Fruit fly (Drosophila melanogaster) whole organism, prepupa: ENCODE results near the gene CG31740.

Source experiments
- CG16779 ChIP-seq: fragments of 200-800 bp; sonication (Bioruptor generic); optimal IDR thresholded peaks from 3 replicates; lab custom pipeline; 2017; ENCODE audit warnings: missing biosample characterization, mild to moderate bottlenecking, missing genetic modification characterization
- Ets21C ChIP-seq: fragments of 200-800 bp; sonication (Bioruptor generic); optimal IDR thresholded peaks from 3 replicates; lab custom pipeline; 2016; ENCODE audit warnings: missing biosample characterization, missing genetic modification characterization
- Lpt ChIP-seq: fragments of 200-800 bp; sonication (Bioruptor generic); optimal IDR thresholded peaks from 3 replicates; lab custom pipeline; 2016; ENCODE audit warnings: missing biosample characterization, missing genetic modification characterization
- OdsH ChIP-seq: fragments of 200-800 bp; sonication (Bioruptor generic); optimal IDR thresholded peaks from 3 replicates; lab custom pipeline; 2016; ENCODE audit warnings: missing biosample characterization, missing genetic modification characterization
- acj6 ChIP-seq: fragments of 200-800 bp; sonication (Bioruptor generic); optimal IDR thresholded peaks from 3 replicates; lab custom pipeline; 2016; ENCODE audit warnings: missing biosample characterization, missing genetic modification characterization
- salr ChIP-seq, 2 experiments: fragments of 200-800 bp; sonication (Bioruptor generic); optimal IDR thresholded peaks; 3 replicates each; lab custom pipeline; 2016 to 2018; ENCODE audit warnings: missing biosample characterization in 2 of 2, missing genetic modification characterization in 2 of 2, mild to moderate bottlenecking in 1 of 2

DNA sequence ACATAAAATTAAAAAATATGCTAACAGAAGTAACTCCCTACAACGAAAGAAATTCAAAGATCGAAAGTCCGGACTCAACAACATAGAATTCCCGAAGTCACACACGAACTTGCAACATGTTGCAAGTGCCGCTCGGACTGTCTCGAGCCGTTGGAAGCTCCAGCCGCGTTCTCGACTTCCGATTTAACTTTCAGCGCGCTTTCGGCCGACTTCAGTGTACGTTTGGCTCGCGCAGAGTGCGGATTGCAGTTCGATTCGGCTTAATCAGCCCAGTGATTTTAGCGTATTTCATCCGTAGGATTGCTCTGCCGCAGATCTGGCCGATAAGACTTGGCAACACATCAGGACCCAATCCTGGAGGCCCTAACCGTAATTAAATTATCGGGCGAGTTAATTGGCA, 3.4 kb downstream of the CG31740 start, which contains the start of gene rdo:
- TF ChIP-seq Ets21C (GFP tag; lab: Kevin White, UChicago) (no peak), acj6 (GFP tag; lab: Kevin White, UChicago) (no peak), Lpt (GFP tag; lab: Kevin White, UChicago) (no peak), CG16779 (tag; lab: Kevin White, UChicago) (no peak), OdsH (GFP tag; lab: Kevin White, UChicago) (no peak), salr (GFP tag; optimal IDR thresholded peaks at IDR 0.05; lab: Kevin White, UChicago) (no peak)
